Worm (Caenorhabditis elegans) whole organism, young adult: ENCODE data around the gene rfip-2.

Experiments
- ama-1 ChIP-seq, 3 experiments: fragments of 150-350 bp in 1 of 3; sonication (generic microtip) in 2 of 3; optimal IDR thresholded peaks; 2 replicates each; lab custom pipeline; 2014 to 2018; ENCODE audit warnings: missing biosample characterization in 2 of 3, missing genetic modification characterization in 2 of 3, missing genetic modification reagents in 2 of 3
- cebp-1 ChIP-seq, 2 experiments: fragments of 200-800 bp in 1 of 2; sonication (Bioruptor generic) in 1 of 2; sonication (generic microtip) in 1 of 2; IDR thresholded peaks in 1 of 2; optimal IDR thresholded peaks in 1 of 2; 2 replicates each; pipeline versions ENCODE4 v1.3.6 to Lab custom; 2017 to 2022; ENCODE audit warnings: missing compliant biosample characterization in 2 of 2, missing genetic modification characterization in 2 of 2, mild to moderate bottlenecking in 1 of 2, missing genetic modification reagents in 1 of 2, moderate library complexity in 1 of 2
- nhr-120 ChIP-seq: fragments of 200-800 bp; sonication (Bioruptor generic); IDR thresholded peaks from 2 replicates; pipeline ENCODE4 v1.3.6; 2022; ENCODE audit warnings: missing genetic modification characterization, missing compliant biosample characterization
- pha-4 ChIP-seq: fragments of 150-350 bp; sonication (generic microtip); optimal IDR thresholded peaks from 2 replicates; lab custom pipeline; 2014; ENCODE audit warnings: missing biosample characterization, missing genetic modification reagents, missing genetic modification characterization
- snpc-3.4 ChIP-seq: sonication (generic microtip); optimal IDR thresholded peaks from 2 replicates; lab custom pipeline; 2017; ENCODE audit warnings: missing genetic modification characterization, mild to moderate bottlenecking, missing compliant biosample characterization, antibody characterized with exemption, moderate library complexity, missing genotype, missing genetic modification reagents

DNA sequence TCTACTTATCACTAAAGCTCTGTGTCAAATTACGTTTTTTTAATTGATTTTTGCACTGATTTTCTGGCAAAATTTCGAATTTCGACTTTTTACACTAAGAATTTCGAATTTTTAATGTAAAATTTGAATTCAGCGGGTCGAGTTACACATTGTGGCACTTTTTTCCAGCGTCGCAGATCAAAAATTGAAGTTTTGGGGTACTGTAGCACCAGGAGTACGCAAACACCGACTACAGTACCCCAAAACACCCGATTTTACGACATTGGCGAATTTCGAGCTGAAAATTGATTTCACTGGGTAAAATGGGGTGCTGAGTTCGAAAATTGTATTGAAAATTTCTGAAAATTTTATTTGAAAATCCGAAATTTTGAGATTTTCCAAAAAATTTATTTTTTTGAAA lies 8.8 kb downstream of the rfip-2 start:
- no peak for TF ChIP-seq pha-4 (tag; lab: Kevin White, UChicago)
- TF ChIP-seq snpc-3.4 (tag; lab: Kevin White, UChicago), result no peak
- no peak for TF ChIP-seq cebp-1 (GFP tag; IDR thresholded peaks at IDR 0.05; lab: Robert Waterston, UW)
- no peak for TF ChIP-seq cebp-1 (tag; optimal IDR thresholded peaks at IDR 0.05; lab: Kevin White, UChicago)
- TF ChIP-seq nhr-120, result no peak
- TF ChIP-seq ama-1 (optimal IDR thresholded peaks at IDR 0.05; lab: Kevin White, UChicago), result no peak
- TF ChIP-seq ama-1 (GFP tag; optimal IDR thresholded peaks at IDR 0.05; lab: Kevin White, UChicago), result no peak
